Worm (Caenorhabditis elegans) whole organism, L4/young adult: ENCODE data around the gene ubc-13.
A peak's percentile ranks its signal among the peaks of the same experiment; 100 is the strongest.
"Not testable (repeated sequence)": the region's sequence is repeated elsewhere in the genome, so short reads cannot be mapped to it uniquely, and the experiment has no call there.

Experiments
- W03F9.2 ChIP-seq: fragments of 150-350 bp; optimal IDR thresholded peaks from 2 replicates; lab custom pipeline; 2014; ENCODE audit warnings: missing biosample characterization, missing genetic modification characterization
- dao-5 ChIP-seq: sonication (generic microtip); optimal IDR thresholded peaks from 2 replicates; lab custom pipeline; 2016; ENCODE audit warnings: missing genotype, missing genetic modification characterization, moderate library complexity, missing compliant biosample characterization
- him-1 ChIP-seq: sonication (generic microtip); optimal IDR thresholded peaks from 2 replicates; lab custom pipeline; 2016; ENCODE audit warnings: missing genotype, missing genetic modification reagents, missing genetic modification characterization, missing compliant biosample characterization

Gene ubc-13

DNA sequence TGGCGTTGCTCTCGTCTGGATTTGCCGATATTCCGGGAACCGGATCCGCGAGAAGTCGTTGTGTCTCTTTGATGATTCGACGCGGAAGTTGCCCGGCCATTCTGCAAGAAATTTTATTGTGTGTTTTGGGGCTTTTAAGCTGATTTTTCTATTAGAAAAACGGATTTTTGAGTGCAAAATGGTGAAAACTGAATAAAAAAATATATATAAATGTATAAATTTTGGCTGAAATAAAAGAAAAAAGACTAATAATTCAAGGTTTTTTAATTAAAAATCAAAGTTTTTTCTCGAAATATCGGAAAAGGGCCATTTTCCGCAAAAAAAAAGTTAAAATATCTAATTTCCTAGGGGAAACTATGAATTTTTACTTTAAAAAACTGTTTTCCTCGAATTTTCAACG, at the start of gene ubc-13:
ubc-13 (minus strand) TSS at position 101 of the 400 bp plus-strand sequence.
- TF ChIP-seq dao-5 (tag; lab: Kevin White, UChicago) (no peak), him-1 (tag; lab: Kevin White, UChicago) (no peak), W03F9.2 (tag; lab: Kevin White, UChicago) (no peak)

DNA sequence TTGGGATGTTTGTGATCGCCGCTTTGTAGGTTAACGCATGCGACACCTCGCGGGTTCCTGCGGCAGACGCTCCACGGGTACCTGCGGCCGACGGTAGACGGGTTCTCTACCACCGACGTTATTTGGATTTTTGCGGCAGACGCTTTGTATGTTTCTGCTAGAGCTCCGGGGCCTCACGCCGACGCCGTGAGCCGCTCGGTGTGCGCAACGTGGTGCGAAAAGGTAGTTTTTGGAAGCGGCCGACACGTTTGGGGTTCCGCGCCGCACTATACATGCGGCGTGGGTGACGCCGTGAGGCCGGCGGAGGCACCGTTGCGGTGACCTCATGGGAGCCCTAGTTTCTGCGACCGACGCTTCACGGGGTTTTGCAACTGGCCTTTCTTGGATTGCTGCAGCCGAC, 45.6 kb upstream of the ubc-13 start:
- TF ChIP-seq W03F9.2 (tag; lab: Kevin White, UChicago) (no peak), dao-5 (tag; lab: Kevin White, UChicago) (no peak), him-1 (tag; lab: Kevin White, UChicago) (no peak)

DNA sequence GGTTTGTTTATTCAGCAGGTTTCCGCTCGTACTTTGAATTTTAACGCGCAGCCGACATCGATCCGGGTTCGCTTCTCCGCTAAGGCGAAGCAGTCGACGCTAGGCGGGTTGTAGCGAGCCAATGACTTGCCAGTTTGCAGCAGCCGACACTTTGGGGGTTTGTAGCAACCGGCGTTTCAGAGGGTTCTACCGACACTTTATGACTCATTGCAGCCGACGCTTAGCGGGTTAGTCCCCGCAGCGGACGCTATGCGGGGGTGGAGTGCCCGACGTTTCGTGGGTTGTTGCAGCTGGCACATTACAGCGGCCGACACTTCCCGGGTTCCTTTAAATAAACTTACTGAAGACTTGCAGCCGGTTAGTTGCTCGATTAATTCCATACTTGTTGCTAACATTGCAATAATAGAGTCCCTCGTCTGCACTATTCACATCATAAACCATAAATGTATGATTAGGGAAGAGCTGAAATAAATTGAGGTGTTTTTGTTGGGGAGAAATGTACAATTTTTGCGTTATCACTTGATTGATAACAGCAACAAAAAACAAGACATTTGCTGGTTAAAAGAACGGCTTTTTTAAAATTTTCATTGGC, 44.0 kb upstream of the ubc-13 start, which contains the start of gene Y54G2A.57:
Y54G2A.57 (plus strand) TSS at position 542 of the 592 bp plus-strand sequence.
- TF ChIP-seq dao-5 (tag; lab: Kevin White, UChicago) (no peak), W03F9.2 (tag; lab: Kevin White, UChicago) (no peak), him-1 (tag; lab: Kevin White, UChicago) (no peak)

DNA sequence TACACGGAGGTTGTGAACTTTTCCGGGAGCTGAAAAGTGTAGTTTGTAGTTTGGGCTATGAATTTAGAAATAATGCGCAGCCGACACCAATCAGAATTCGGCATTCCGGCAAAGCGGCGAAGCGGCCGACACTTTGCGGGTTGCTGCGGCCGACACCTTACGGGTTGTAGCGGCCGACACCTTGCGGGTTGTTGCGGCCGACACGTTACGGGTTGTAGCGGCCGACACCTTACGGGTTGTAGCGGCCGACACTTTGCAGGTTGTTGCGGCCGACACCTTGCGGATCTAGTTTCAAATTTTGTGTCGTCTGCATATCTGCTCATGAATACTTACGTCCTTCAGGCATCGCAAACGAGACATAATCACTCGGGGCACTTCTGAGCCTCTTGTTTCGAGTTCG, 41.4 kb upstream of the ubc-13 start:
- TF ChIP-seq dao-5 (tag; lab: Kevin White, UChicago) (no peak), him-1 (tag; lab: Kevin White, UChicago) (no peak), W03F9.2 (tag; lab: Kevin White, UChicago) (no peak)

DNA sequence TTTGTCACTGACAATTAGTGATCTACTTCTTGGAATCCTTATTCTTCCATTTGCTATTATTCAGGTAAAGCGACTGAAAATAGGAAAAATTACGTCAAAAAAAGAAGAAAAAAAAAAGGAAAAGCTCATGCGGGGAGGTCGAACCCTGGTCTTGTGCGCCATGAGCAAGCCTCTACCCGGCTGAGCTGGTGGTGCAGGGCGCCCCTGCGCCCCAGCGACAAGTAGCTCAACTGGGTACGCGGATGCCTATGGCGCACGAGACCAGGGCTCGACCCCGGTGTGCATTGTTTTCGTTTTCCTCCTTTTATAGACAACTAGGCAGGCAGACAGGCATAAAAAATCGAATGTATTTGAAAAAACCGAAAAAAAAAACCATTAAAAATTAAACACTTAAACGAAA, 34.8 kb upstream of the ubc-13 start:
- TF ChIP-seq W03F9.2 (tag; lab: Kevin White, UChicago), result no peak
- TF ChIP-seq dao-5 (tag; lab: Kevin White, UChicago), result no peak
- no peak for TF ChIP-seq him-1 (tag; lab: Kevin White, UChicago)

DNA sequence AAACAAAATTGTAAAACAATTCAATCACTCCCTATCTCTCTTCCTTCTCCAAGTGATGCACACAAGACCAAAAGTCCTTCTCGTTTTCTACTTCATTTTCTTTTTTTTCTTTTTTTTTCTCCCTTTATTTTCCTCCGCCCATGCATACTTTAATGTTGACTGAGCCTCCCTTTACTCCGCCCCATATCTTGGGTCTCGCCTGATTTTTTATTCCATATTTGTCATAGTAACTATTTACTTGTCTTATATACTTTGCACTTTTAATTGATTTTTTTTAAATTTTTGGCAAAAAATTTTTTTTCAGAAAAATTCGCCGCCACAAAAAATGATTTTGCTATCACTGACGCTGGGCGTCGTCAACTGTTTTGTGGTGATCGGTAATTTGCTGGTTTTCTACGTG, 34.3 kb upstream of the ubc-13 start, which contains the start of gene ser-6:
ser-6 (plus strand) TSS at position 301 of the 400 bp plus-strand sequence.
- TF ChIP-seq him-1 (tag; lab: Kevin White, UChicago), result no peak
- TF ChIP-seq W03F9.2 (tag; lab: Kevin White, UChicago), result no peak
- TF ChIP-seq dao-5 (tag; lab: Kevin White, UChicago), result no peak

DNA sequence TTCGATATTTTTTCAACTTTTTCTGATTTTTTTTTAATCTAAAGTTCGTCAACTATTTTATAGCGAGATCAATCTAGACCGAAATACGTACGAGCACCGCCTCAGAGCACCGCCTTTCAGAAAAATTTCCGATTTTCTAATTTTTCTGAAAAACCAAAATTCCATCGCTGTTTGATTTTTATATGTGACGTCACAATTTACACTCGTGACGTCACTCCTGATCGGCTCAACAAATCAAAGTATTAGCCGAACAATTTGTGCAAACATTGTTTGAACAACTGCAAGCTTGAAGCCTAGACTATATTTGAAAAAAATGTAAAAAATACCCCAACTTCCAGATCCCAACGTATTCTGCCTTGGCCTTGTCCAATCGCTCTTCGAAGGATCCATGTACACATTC, 9.7 kb upstream of the ubc-13 start:
- TF ChIP-seq dao-5 (tag; lab: Kevin White, UChicago) (no peak), him-1 (tag; lab: Kevin White, UChicago) (no peak), W03F9.2 (tag; lab: Kevin White, UChicago) (no peak)

DNA sequence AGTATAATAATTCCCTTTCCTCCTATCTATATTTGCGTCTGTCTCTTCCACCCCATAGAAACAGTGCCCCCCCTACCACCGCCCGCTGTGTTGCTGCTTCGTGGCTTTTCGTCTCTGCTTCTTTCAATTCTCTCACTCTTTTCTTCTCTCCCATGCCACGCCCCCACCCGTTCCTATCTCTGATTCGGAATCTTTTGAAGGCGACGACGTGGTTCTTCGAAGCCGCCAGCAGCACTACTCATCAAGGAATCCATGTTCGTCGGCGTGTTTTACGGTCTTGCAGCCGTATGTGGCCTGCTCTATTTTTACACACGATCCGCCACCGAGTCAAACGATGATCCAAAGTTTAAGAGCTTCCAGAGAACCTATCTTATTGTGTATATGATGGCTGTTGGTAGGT, 5.7 kb upstream of the ubc-13 start, which contains the start of gene samt-1:
samt-1 (plus strand) TSS at position 176 of the 400 bp plus-strand sequence.
- no peak for TF ChIP-seq W03F9.2 (tag; lab: Kevin White, UChicago)

DNA sequence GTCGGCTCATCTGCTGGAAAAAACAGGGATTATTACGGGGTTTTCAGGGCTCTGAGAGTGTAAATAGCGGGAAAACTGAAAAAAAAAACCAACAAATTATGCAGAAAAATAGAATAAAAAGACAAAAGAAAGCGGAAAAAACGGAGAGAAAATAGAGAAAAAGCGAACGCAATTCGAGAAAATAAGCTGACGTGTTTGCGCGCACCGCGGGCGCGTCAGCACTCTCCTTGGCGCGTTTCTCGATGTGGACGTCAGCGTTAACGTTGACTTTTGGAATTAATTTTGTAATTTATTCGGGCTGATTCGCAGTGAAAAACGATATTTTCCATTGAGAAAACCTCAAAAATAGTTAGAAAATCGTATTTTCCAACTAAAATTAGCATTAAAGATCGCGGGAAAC, 2.9 kb upstream of the ubc-13 start, which contains the start of gene manf-1:
manf-1 (minus strand) TSS at position 13 of the 400 bp plus-strand sequence.
- TF ChIP-seq W03F9.2 (tag; lab: Kevin White, UChicago) (peak; percentile 71), dao-5 (tag; lab: Kevin White, UChicago) (no peak)

DNA sequence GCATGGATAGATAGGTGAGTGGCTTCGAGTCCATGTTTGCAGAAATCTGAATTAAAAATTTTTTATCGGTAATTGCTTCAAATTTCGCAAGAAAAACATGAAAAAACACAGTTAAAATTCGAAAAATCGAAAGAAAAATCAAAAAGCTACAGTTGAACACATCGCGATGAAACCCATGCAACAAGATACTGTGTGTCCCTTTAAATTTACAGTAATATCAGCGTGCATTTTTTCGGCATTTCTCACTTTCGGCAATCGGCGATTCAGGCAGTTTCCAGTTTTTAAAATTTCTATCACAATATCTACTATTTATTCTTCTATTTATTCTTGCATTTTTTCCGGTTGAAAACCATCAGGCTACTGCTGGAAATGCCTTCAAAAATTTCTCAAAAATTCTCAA, 3.3 kb downstream of the ubc-13 start, which contains the start of gene fbxc-45:
fbxc-45 (minus strand) TSS at position 48 of the 400 bp plus-strand sequence.
- TF ChIP-seq dao-5 (tag; lab: Kevin White, UChicago), result no peak
- no peak for TF ChIP-seq W03F9.2 (tag; lab: Kevin White, UChicago)
- TF ChIP-seq him-1 (tag; lab: Kevin White, UChicago), result no peak

DNA sequence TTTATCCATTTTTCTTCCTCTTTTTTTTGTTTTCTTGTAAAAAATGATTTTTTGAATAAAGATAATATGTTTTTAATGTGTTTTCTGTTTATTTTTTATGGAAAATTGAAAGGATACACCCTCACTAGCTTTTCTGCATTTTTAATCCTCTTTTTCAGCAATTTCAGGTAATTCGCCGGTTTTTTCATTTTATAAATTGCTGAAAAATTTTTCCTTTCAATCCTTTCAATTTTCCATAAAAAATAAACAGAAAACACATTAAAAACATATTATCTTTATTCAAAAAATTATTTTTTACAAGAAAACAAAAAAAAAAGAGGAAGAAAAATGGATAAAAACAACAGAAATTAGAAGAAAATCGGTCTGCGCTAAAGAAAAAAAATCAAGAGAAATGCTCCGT, 7.8 kb downstream of the ubc-13 start, which contains the start of gene Y54G2A.50:
Y54G2A.50 (plus strand) TSS at position 301 of the 400 bp plus-strand sequence.
- not testable (repeated sequence) for TF ChIP-seq W03F9.2, him-1, dao-5 (tag; lab: Kevin White, UChicago)

DNA sequence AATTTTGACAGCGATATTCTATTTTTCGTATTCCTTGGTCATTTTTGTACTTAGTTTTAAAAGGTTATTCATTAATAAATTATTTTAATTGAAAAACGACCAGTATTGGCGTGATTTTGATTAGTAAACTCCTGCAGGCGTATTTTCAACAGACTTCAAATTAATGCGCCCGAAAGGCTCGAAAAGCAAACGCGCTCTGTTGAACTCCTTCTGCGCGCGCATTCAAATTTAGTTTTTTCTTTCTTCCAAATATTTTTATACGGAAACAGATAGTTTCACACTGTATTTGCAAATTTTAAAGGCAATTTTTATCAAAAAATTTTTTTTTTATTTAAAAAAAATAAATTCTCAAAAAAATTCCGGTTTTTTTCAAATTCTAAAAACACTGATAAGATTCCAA, 9.4 kb downstream of the ubc-13 start:
- TF ChIP-seq W03F9.2 (tag; lab: Kevin White, UChicago) (no peak), dao-5 (tag; lab: Kevin White, UChicago) (no peak), him-1 (tag; lab: Kevin White, UChicago) (no peak)

DNA sequence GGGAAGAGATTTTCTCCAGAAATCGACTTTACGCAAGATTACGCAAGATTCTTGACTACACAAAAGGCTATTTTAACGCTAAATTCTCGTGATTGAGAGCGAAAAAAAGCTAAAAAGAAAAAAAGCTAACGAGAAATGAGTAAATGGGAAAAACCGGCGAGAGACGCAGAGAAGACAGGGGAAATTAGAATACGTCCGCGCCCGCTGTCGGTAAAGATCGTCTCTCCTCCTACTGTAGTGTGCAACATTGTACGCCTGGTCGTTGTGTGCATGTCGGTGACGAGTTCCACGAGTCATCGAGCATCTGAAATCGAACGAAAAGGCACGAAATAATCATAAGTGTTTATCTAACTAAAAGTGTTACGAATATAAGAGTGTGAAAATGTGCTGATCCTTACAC, 10.9 kb downstream of the ubc-13 start:
- TF ChIP-seq him-1 (tag; lab: Kevin White, UChicago), result no peak
- TF ChIP-seq dao-5 (tag; lab: Kevin White, UChicago), result no peak
- no peak for TF ChIP-seq W03F9.2 (tag; lab: Kevin White, UChicago)

DNA sequence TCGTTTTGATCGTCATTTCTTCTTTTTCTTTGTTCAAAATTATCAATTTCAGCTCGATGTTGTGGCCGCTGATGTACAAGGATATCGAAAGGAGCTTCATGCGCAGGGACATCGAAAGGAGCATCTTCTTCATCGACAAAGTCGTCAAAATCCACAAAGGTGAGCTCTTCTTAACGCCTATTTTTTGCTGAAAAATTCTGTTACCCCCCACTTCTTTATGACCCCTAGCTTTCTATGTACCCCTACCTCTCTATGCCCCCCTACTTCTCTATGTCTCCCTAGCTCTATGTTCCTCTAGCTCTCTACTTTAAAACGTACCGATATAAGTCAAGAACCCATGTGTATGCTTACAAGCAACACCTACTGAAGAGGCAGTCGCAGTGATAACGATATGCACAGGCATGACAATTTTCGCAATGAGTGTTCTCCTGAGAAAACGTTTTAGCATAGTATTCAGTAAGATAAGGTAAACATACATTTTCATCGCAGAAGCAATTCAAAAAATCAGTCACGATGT, 27.8 kb downstream of the ubc-13 start, which contains the start of gene Y54G2A.36:
Y54G2A.36 (plus strand) TSS at position 51 of the 517 bp plus-strand sequence.
- TF ChIP-seq dao-5 (tag; lab: Kevin White, UChicago) (no peak), W03F9.2 (tag; lab: Kevin White, UChicago) (no peak), him-1 (tag; lab: Kevin White, UChicago) (no peak)
